Fruit fly (Drosophila melanogaster) whole organism, embryonic: ENCODE results near the gene Os-C.

Experiments used
- Atf-2 ChIP-seq: fragments of 200-800 bp; sonication (Bioruptor generic); optimal IDR thresholded peaks from 2 replicates; lab custom pipeline; 2016; ENCODE audit warnings: missing biosample characterization, missing genetic modification characterization
- B-H1 ChIP-seq: fragments of 200-800 bp; sonication (Bioruptor generic); IDR thresholded peaks from 3 replicates; pipeline ENCODE4 v1.3.6; 2022; ENCODE audit warnings: missing biosample characterization, missing genetic modification characterization
- BtbVII ChIP-seq: fragments of 200-800 bp; sonication (Bioruptor generic); optimal IDR thresholded peaks from 3 replicates; lab custom pipeline; 2017; ENCODE audit warnings: missing biosample characterization, mild to moderate bottlenecking, missing genetic modification characterization
- CG10959 ChIP-seq: fragments of 200-800 bp; sonication (Bioruptor generic); IDR thresholded peaks from 2 replicates; pipeline ENCODE4 v1.3.6; 2022; ENCODE audit warnings: missing biosample characterization, missing genetic modification characterization
- CG13894 ChIP-seq: fragments of 200-800 bp; sonication (Bioruptor generic); optimal IDR thresholded peaks from 3 replicates; lab custom pipeline; 2018; ENCODE audit warnings: missing biosample characterization, mild to moderate bottlenecking, missing genetic modification characterization, moderate library complexity
- CG14441 ChIP-seq: fragments of 200-800 bp; sonication (Bioruptor generic); IDR thresholded peaks from 2 replicates; pipeline ENCODE4 v1.3.6; 2022; ENCODE audit warnings: missing biosample characterization, missing genetic modification characterization
- CG14710 ChIP-seq: fragments of 200-800 bp; sonication (Bioruptor generic); optimal IDR thresholded peaks from 3 replicates; lab custom pipeline; 2019; ENCODE audit warnings: missing biosample characterization, mild to moderate bottlenecking, missing genetic modification characterization, moderate library complexity
- CG15601 ChIP-seq: fragments of 200-800 bp; sonication (Bioruptor generic); optimal IDR thresholded peaks from 3 replicates; lab custom pipeline; 2019; ENCODE audit warnings: missing biosample characterization, mild to moderate bottlenecking, missing genetic modification characterization, moderate library complexity
- CG16779 ChIP-seq: fragments of 200-800 bp; sonication (Bioruptor generic); IDR thresholded peaks from 2 replicates; pipeline ENCODE4 v1.3.6; 2022; ENCODE audit warnings: missing biosample characterization, missing genetic modification characterization
- CG16813 ChIP-seq: fragments of 200-800 bp; sonication (Bioruptor generic); IDR thresholded peaks from 3 replicates; pipeline ENCODE4 v1.3.6; 2022; ENCODE audit warnings: missing biosample characterization, missing genetic modification characterization; ENCODE audit not compliant: partially characterized antibody
- CG1792 ChIP-seq: fragments of 200-800 bp; sonication (Bioruptor generic); optimal IDR thresholded peaks from 2 replicates; lab custom pipeline; 2016; ENCODE audit warnings: missing biosample characterization, missing genetic modification characterization
- CG2116 ChIP-seq: fragments of 200-800 bp; sonication (Bioruptor generic); optimal IDR thresholded peaks from 3 replicates; lab custom pipeline; 2018; ENCODE audit warnings: missing biosample characterization, mild to moderate bottlenecking, missing genetic modification characterization
- CG4328 ChIP-seq: fragments of 200-800 bp; sonication (Bioruptor generic); optimal IDR thresholded peaks from 3 replicates; lab custom pipeline; 2017; ENCODE audit warnings: missing biosample characterization, missing genetic modification reagents, missing genetic modification characterization
- CG4730 ChIP-seq: fragments of 200-800 bp; sonication (Bioruptor generic); IDR thresholded peaks from 2 replicates; pipeline ENCODE4 v1.3.6; 2022; ENCODE audit warnings: missing biosample characterization, missing genetic modification characterization
- CG5180 ChIP-seq: fragments of 200-800 bp; sonication (Bioruptor generic); optimal IDR thresholded peaks from 3 replicates; lab custom pipeline; 2017; ENCODE audit warnings: missing biosample characterization, missing genetic modification characterization, mild to moderate bottlenecking, moderate library complexity, missing genetic modification reagents
- CG6813 ChIP-seq: fragments of 200-800 bp; sonication (Bioruptor generic); optimal IDR thresholded peaks from 2 replicates; lab custom pipeline; 2017; ENCODE audit warnings: missing biosample characterization, missing genetic modification characterization, mild to moderate bottlenecking, moderate library complexity, missing genetic modification reagents
- CG6854 ChIP-seq: fragments of 200-800 bp; sonication (Bioruptor generic); optimal IDR thresholded peaks from 3 replicates; lab custom pipeline; 2017; ENCODE audit warnings: missing biosample characterization, mild to moderate bottlenecking, missing genetic modification characterization
- CG8290 ChIP-seq, 3 experiments: fragments of 200-800 bp; sonication (Bioruptor generic); optimal IDR thresholded peaks; 2 replicates each; lab custom pipeline; 2016 to 2019; ENCODE audit warnings: missing biosample characterization in 3 of 3, missing genetic modification characterization in 3 of 3, mild to moderate bottlenecking in 2 of 3, moderate library complexity in 1 of 3
- CG8388 ChIP-seq: fragments of 200-800 bp; sonication (Bioruptor generic); optimal IDR thresholded peaks from 2 replicates; lab custom pipeline; 2019; ENCODE audit warnings: missing biosample characterization, mild to moderate bottlenecking, missing genetic modification characterization, moderate library complexity
- CG9609 ChIP-seq: fragments of 200-800 bp; sonication (Bioruptor generic); optimal IDR thresholded peaks from 3 replicates; lab custom pipeline; 2016; ENCODE audit warnings: missing biosample characterization, missing genetic modification characterization
- Chrac-16 ChIP-seq: fragments of 200-800 bp; sonication (Bioruptor generic); optimal IDR thresholded peaks from 3 replicates; lab custom pipeline; 2016; ENCODE audit warnings: missing biosample characterization, missing genetic modification characterization
- D19B ChIP-seq: fragments of 200-800 bp; sonication (Bioruptor generic); optimal IDR thresholded peaks from 2 replicates; lab custom pipeline; 2017; ENCODE audit warnings: missing biosample characterization, mild to moderate bottlenecking, missing genetic modification characterization
- Dbx ChIP-seq: fragments of 200-800 bp; sonication (Bioruptor generic); IDR thresholded peaks from 3 replicates; pipeline ENCODE4 v1.3.6; 2022; ENCODE audit warnings: missing biosample characterization, missing genetic modification characterization
- E2f1 ChIP-seq: fragments of 200-800 bp; sonication (Bioruptor generic); IDR thresholded peaks from 2 replicates; pipeline ENCODE4 v1.3.6; 2022; ENCODE audit warnings: missing biosample characterization, missing genetic modification characterization
- Fer1 ChIP-seq: fragments of 200-800 bp; sonication (Bioruptor generic); optimal IDR thresholded peaks from 2 replicates; lab custom pipeline; 2017; ENCODE audit warnings: missing biosample characterization, mild to moderate bottlenecking, missing genetic modification characterization
- HLH3B ChIP-seq: fragments of 200-800 bp; sonication (Bioruptor generic); IDR thresholded peaks from 2 replicates; pipeline ENCODE4 v1.3.6; 2022; ENCODE audit warnings: missing biosample characterization, missing genetic modification characterization
- Hand ChIP-seq: fragments of 200-800 bp; sonication (Bioruptor generic); optimal IDR thresholded peaks from 2 replicates; lab custom pipeline; 2017; ENCODE audit warnings: mild to moderate bottlenecking, missing biosample characterization, missing genetic modification reagents, missing genetic modification characterization
- Lim3 ChIP-seq: fragments of 200-800 bp; sonication (Bioruptor generic); IDR thresholded peaks from 2 replicates; pipeline ENCODE4 v1.3.6; 2022; ENCODE audit warnings: missing biosample characterization, missing genetic modification characterization
- PHDP ChIP-seq: fragments of 200-800 bp; sonication (Bioruptor generic); optimal IDR thresholded peaks from 3 replicates; lab custom pipeline; 2018; ENCODE audit warnings: missing biosample characterization, mild to moderate bottlenecking, missing genetic modification characterization, moderate library complexity
- Rfx ChIP-seq: fragments of 200-800 bp; sonication (Bioruptor generic); IDR thresholded peaks from 2 replicates; pipeline ENCODE4 v1.3.6; 2022; ENCODE audit warnings: missing biosample characterization, missing genetic modification characterization
- Ssrp ChIP-seq: fragments of 200-800 bp; sonication (Bioruptor generic); optimal IDR thresholded peaks from 2 replicates; lab custom pipeline; 2018; ENCODE audit warnings: missing biosample characterization, mild to moderate bottlenecking, missing genetic modification characterization, moderate library complexity
- Vsx1 ChIP-seq: fragments of 200-800 bp; sonication (Bioruptor generic); optimal IDR thresholded peaks from 2 replicates; lab custom pipeline; 2017; ENCODE audit warnings: missing biosample characterization, mild to moderate bottlenecking, missing genetic modification characterization, missing genetic modification reagents
- ash1 ChIP-seq: fragments of 200-800 bp; sonication (Bioruptor generic); optimal IDR thresholded peaks from 2 replicates; lab custom pipeline; 2018; ENCODE audit warnings: missing biosample characterization, mild to moderate bottlenecking, missing genetic modification characterization
- bab2 ChIP-seq: fragments of 200-800 bp; sonication (Bioruptor generic); optimal IDR thresholded peaks from 2 replicates; lab custom pipeline; 2016; ENCODE audit warnings: missing biosample characterization, missing genetic modification characterization
- bsh ChIP-seq, 2 experiments: fragments of 200-800 bp; sonication (Bioruptor generic); optimal IDR thresholded peaks; 2 replicates each; lab custom pipeline; 2017 to 2018; ENCODE audit warnings: mild to moderate bottlenecking in 2 of 2, missing biosample characterization in 2 of 2, missing genetic modification characterization in 2 of 2, moderate library complexity in 1 of 2
- crp ChIP-seq, 2 experiments: fragments of 200-800 bp; sonication (Bioruptor generic); optimal IDR thresholded peaks; 2 replicates in 1 of 2; 3 replicates in 1 of 2; lab custom pipeline; 2017; ENCODE audit warnings: missing biosample characterization in 2 of 2, missing genetic modification characterization in 2 of 2, mild to moderate bottlenecking in 1 of 2, moderate library complexity in 1 of 2
- emc ChIP-seq: fragments of 200-800 bp; sonication (Bioruptor generic); optimal IDR thresholded peaks from 2 replicates; lab custom pipeline; 2016; ENCODE audit warnings: missing biosample characterization, missing genetic modification characterization
- eve ChIP-seq, 2 experiments: fragments of >200 bp; optimal IDR thresholded peaks; 2 replicates each; lab custom pipeline; 2017; ENCODE audit warnings: missing biosample characterization in 2 of 2, missing genetic modification characterization in 2 of 2
- fd3F ChIP-seq: fragments of 200-800 bp; sonication (Bioruptor generic); optimal IDR thresholded peaks from 2 replicates; lab custom pipeline; 2018; ENCODE audit warnings: missing biosample characterization, mild to moderate bottlenecking, missing genetic modification characterization, moderate library complexity
- fd96Cb ChIP-seq: fragments of 200-800 bp; sonication (Bioruptor generic); optimal IDR thresholded peaks from 2 replicates; lab custom pipeline; 2018; ENCODE audit warnings: missing biosample characterization, mild to moderate bottlenecking, missing genetic modification characterization, moderate library complexity
- gce ChIP-seq: fragments of 200-800 bp; sonication (Bioruptor generic); IDR thresholded peaks from 3 replicates; pipeline ENCODE4 v1.3.6; 2022; ENCODE audit warnings: missing biosample characterization, missing genetic modification characterization
- lab ChIP-seq: fragments of 200-800 bp; sonication (Bioruptor generic); optimal IDR thresholded peaks from 3 replicates; lab custom pipeline; 2017; ENCODE audit warnings: missing biosample characterization, missing genetic modification characterization, mild to moderate bottlenecking, moderate library complexity, missing genetic modification reagents
- nerfin-1 ChIP-seq: fragments of 200-800 bp; sonication (Bioruptor generic); optimal IDR thresholded peaks from 3 replicates; lab custom pipeline; 2019; ENCODE audit warnings: missing biosample characterization, mild to moderate bottlenecking, missing genetic modification characterization, moderate library complexity
- onecut ChIP-seq: fragments of 200-800 bp; sonication (Bioruptor generic); IDR thresholded peaks from 2 replicates; pipeline ENCODE4 v1.3.6; 2022; ENCODE audit warnings: missing biosample characterization, missing genetic modification characterization
- pfk ChIP-seq: fragments of 200-800 bp; sonication (Bioruptor generic); optimal IDR thresholded peaks from 2 replicates; lab custom pipeline; 2018; ENCODE audit warnings: missing biosample characterization, mild to moderate bottlenecking, missing genetic modification characterization, moderate library complexity
- so ChIP-seq: fragments of 200-800 bp; sonication (Bioruptor generic); IDR thresholded peaks from 3 replicates; pipeline ENCODE4 v1.3.6; 2022; ENCODE audit warnings: missing biosample characterization, missing genetic modification characterization
- tup ChIP-seq: fragments of 200-800 bp; sonication (Bioruptor generic); optimal IDR thresholded peaks from 2 replicates; lab custom pipeline; 2016; ENCODE audit warnings: missing biosample characterization, mild to moderate bottlenecking, missing genetic modification characterization, moderate library complexity
- twi ChIP-seq: fragments of 200-800 bp; optimal IDR thresholded peaks from 2 replicates; lab custom pipeline; 2019; ENCODE audit warnings: missing biosample characterization, mild to moderate bottlenecking, missing genetic modification characterization, moderate library complexity

Gene Os-C

dm6 chr3R:8001074-8001669 is 22.4 kb downstream of the Os-C start, which contains the start of the genes Kmn2 and CG2698 (continued):
- TF ChIP-seq crp (GFP tag; optimal IDR thresholded peaks at IDR 0.05; lab: Kevin White, UChicago) = peak; percentile 18 to 74
- peak; percentile 76 for TF ChIP-seq CG6854 (GFP tag; lab: Kevin White, UChicago)
- peak; percentile 97 for TF ChIP-seq lab (GFP tag; lab: Kevin White, UChicago)
- peak; percentile 86 for TF ChIP-seq CG6813 (GFP tag; lab: Kevin White, UChicago)
- TF ChIP-seq CG10959 (GFP tag; lab: Robert Waterston, UW) = peak; percentile 96
- peak; percentile 96 for TF ChIP-seq Lim3 (GFP tag; lab: Robert Waterston, UW)
- TF ChIP-seq CG2116 (GFP tag; lab: Kevin White, UChicago) = peak; percentile 77
- peak; percentile 97 for TF ChIP-seq CG4730
- TF ChIP-seq Atf-2 (GFP tag; lab: Kevin White, UChicago) = peak; percentile 63
- peak; percentile 96 for TF ChIP-seq CG14710 (tag; lab: Kevin White, UChicago)
- peak; percentile 87 for TF ChIP-seq tup (GFP tag; lab: Kevin White, UChicago)
- TF ChIP-seq CG16813 (GFP tag; lab: Robert Waterston, UW) = peak; percentile 40; the same call in 2 of the 3 replicates
- TF ChIP-seq E2f1 (GFP tag; lab: Robert Waterston, UW) = peak; percentile 98
- TF ChIP-seq Hand = peak; percentile 88
- peak; percentile 98 for TF ChIP-seq Dbx
- TF ChIP-seq CG8290 (GFP tag; optimal IDR thresholded peaks at IDR 0.05; lab: Kevin White, UChicago) = peak; percentile 95
- TF ChIP-seq CG8290 (tag; optimal IDR thresholded peaks at IDR 0.05; lab: Kevin White, UChicago) = peak; percentile 42 to 75
- peak; percentile 85 for TF ChIP-seq D19B (GFP tag; lab: Kevin White, UChicago)
- TF ChIP-seq onecut (GFP tag; lab: Robert Waterston, UW) = peak; percentile 87
- peak; percentile 55 for TF ChIP-seq CG9609
- TF ChIP-seq HLH3B = peak; percentile 98
- peak; percentile 95 for TF ChIP-seq Ssrp
- peak; percentile 69 for TF ChIP-seq emc
- peak; percentile 98 for TF ChIP-seq Rfx (GFP tag; lab: Robert Waterston, UW)
- peak; percentile 84 for TF ChIP-seq bab2 (GFP tag; lab: Kevin White, UChicago)
- TF ChIP-seq twi = peak; percentile 89
- TF ChIP-seq Vsx1 (GFP tag; lab: Kevin White, UChicago) = peak; percentile 81
- no peak for TF ChIP-seq eve (GFP tag; optimal IDR thresholded peaks at IDR 0.05; lab: Kevin White, UChicago)
- TF ChIP-seq CG4328 (GFP tag; lab: Kevin White, UChicago) = peak; percentile 93
- TF ChIP-seq bsh (GFP tag; optimal IDR thresholded peaks at IDR 0.05; lab: Kevin White, UChicago) = peak; percentile 80 to 96
- TF ChIP-seq CG14441 = peak; percentile 98
- TF ChIP-seq CG15601 (tag; lab: Kevin White, UChicago) = peak; percentile 91
- peak; percentile 97 for TF ChIP-seq Chrac-16 (GFP tag; lab: Kevin White, UChicago)
- peak; percentile 78 for TF ChIP-seq CG5180 (GFP tag; lab: Kevin White, UChicago)
- TF ChIP-seq so (GFP tag; lab: Robert Waterston, UW) = peak; percentile 95
- TF ChIP-seq CG1792 (GFP tag; lab: Kevin White, UChicago) = peak; percentile 71
- peak; percentile 95 for TF ChIP-seq fd3F
- TF ChIP-seq CG8388 (GFP tag; lab: Kevin White, UChicago) = peak; percentile 94
- TF ChIP-seq gce (GFP tag; lab: Robert Waterston, UW) = peak; percentile 94
- TF ChIP-seq B-H1 (GFP tag; lab: Robert Waterston, UW) = peak; percentile 97
- TF ChIP-seq fd96Cb (tag; lab: Kevin White, UChicago) = peak; percentile 96
- peak; percentile 20 for TF ChIP-seq ash1 (GFP tag; lab: Kevin White, UChicago)
- TF ChIP-seq CG16779 (GFP tag; lab: Robert Waterston, UW) = peak; percentile 92
- no peak for TF ChIP-seq pfk (GFP tag; lab: Kevin White, UChicago)
- peak; percentile 88 for TF ChIP-seq nerfin-1
- peak; percentile 94 for TF ChIP-seq PHDP
- TF ChIP-seq Fer1 (GFP tag; lab: Kevin White, UChicago) = peak; percentile 96
- peak; percentile 92 for TF ChIP-seq BtbVII (GFP tag; lab: Kevin White, UChicago)
- peak; percentile 89 for TF ChIP-seq CG13894
